Worm (Caenorhabditis elegans) whole organism, mixed stage, embryonic: ENCODE data around the gene R08B4.3.

ENCODE experiments used
- bed-3 ChIP-seq: fragments of 200-800 bp; sonication (Bioruptor generic); optimal IDR thresholded peaks from 3 replicates; lab custom pipeline; 2018; ENCODE audit warnings: mild to moderate bottlenecking, missing genetic modification characterization, moderate library complexity, missing compliant biosample characterization
- drap-1 ChIP-seq: fragments of 200-800 bp; sonication (Bioruptor generic); optimal IDR thresholded peaks from 3 replicates; lab custom pipeline; 2018; ENCODE audit warnings: mild to moderate bottlenecking, missing genetic modification characterization, missing compliant biosample characterization
- elt-1 ChIP-seq: sonication (generic microtip); optimal IDR thresholded peaks from 2 replicates; lab custom pipeline; 2017; ENCODE audit warnings: missing genetic modification characterization, mild to moderate bottlenecking, missing compliant biosample characterization, antibody characterized with exemption, moderate library complexity, borderline replicate concordance; ENCODE audit not compliant: insufficient read depth
- lin-13 ChIP-seq: fragments of 150-350 bp; optimal IDR thresholded peaks from 2 replicates; lab custom pipeline; 2014; ENCODE audit warnings: missing biosample characterization, missing genetic modification characterization
- nhr-237 ChIP-seq: fragments of 150-350 bp; optimal IDR thresholded peaks from 2 replicates; lab custom pipeline; 2014; ENCODE audit warnings: missing biosample characterization, missing genetic modification characterization
- nhr-28 ChIP-seq: fragments of 150-350 bp; optimal IDR thresholded peaks from 2 replicates; lab custom pipeline; 2014; ENCODE audit warnings: missing biosample characterization, missing genetic modification characterization
- nhr-76 ChIP-seq: sonication (generic microtip); optimal IDR thresholded peaks from 2 replicates; lab custom pipeline; 2017; ENCODE audit warnings: missing biosample characterization, missing genetic modification characterization
- snpc-4 ChIP-seq: fragments of 150-350 bp; optimal IDR thresholded peaks from 2 replicates; lab custom pipeline; 2014; ENCODE audit warnings: missing biosample characterization, missing genetic modification characterization
- unc-39 ChIP-seq: fragments of 150-350 bp; optimal IDR thresholded peaks from 2 replicates; lab custom pipeline; 2014; ENCODE audit warnings: missing biosample characterization, missing genetic modification characterization

DNA sequence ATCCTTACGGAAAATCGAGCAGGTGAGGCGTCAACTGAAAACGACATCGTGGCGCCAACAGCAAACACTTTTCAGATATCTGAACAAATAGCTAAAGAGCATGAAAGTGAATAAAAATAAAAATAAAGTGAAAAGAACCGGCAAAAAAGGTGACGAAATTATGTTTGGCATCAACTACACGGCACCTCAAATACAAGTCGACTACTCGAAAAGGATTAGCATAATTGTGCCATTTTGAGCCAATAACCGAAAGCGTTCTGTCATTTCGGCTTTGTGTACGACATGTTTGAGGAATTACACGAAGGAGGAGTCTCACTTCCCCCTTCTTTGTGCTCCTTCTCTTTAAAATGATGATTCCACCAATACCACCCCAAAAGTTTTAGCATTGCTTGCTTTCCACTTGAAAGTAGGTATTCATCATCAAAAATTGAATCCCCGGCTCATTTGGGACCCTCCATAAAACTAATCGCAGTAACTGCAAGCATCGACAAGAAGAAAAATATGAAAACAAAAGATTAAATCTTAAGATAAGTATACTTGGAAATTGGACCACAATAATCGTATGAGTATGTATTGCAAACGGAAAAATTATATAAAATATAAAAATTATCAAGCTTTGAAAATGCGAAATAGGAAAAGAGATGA, 14.1 kb upstream of the R08B4.3 start:
- TF ChIP-seq nhr-76 (no peak), bed-3 (no peak), elt-1 (no peak), snpc-4 (tag; lab: Kevin White, UChicago) (no peak), unc-39 (tag; lab: Kevin White, UChicago) (no peak), nhr-237 (tag; lab: Kevin White, UChicago) (no peak), nhr-28 (tag; lab: Kevin White, UChicago) (no peak), drap-1 (no peak), lin-13 (no peak)
